Fruit fly (Drosophila melanogaster): ENCODE data around the gene CG4042.

CG4042 gene

dm6 chr3L:20785742-20786427 is 14.6 kb upstream of the CG4042 start, which contains the start of gene Pcif1:
Gene Pcif1 (minus strand): TSS chr3L:20786197.
- TF ChIP-seq CG17612 (GFP tag; IDR thresholded peaks at IDR 0.05), result no peak
- TF ChIP-seq Med (GFP tag), result peak; percentile 82
- TF ChIP-seq H15 (GFP tag; IDR thresholded peaks at IDR 0.05), result no peak
- no peak for TF ChIP-seq CG16815 (GFP tag; optimal IDR thresholded peaks at IDR 0.05)
- no peak for TF ChIP-seq CG13624 (GFP tag; optimal IDR thresholded peaks at IDR 0.05)
- TF ChIP-seq CG9932 (GFP tag; IDR thresholded peaks at IDR 0.05), result peak; percentile 80
- TF ChIP-seq GATAe (GFP tag; conservative IDR thresholded peaks at IDR 0.05), result no peak
- peak; percentile 62 for TF ChIP-seq CG30020 (tag; optimal IDR thresholded peaks at IDR 0.05)
- no peak for TF ChIP-seq CG33213 (GFP tag; optimal IDR thresholded peaks at IDR 0.05)
- no peak for TF ChIP-seq br (optimal IDR thresholded peaks at IDR 0.05)
- TF ChIP-seq NFAT (GFP tag; IDR thresholded peaks at IDR 0.05), result peak; percentile 19; the same call in 1 of the 2 replicates
- TF ChIP-seq repo (GFP tag; optimal IDR thresholded peaks at IDR 0.05), result no peak
- no peak for TF ChIP-seq Neu2 (GFP tag; optimal IDR thresholded peaks at IDR 0.05; ENCODE audit: borderline replicate concordance)
- TF ChIP-seq CG3163 (GFP tag; optimal IDR thresholded peaks at IDR 0.05), result no peak
- peak; percentile 99 for TF ChIP-seq tna (GFP tag; IDR thresholded peaks at IDR 0.05; ENCODE audit: partially characterized antibody)
- no peak for TF ChIP-seq dan (GFP tag; IDR thresholded peaks at IDR 0.05)
- TF ChIP-seq CG34224 (GFP tag; IDR thresholded peaks at IDR 0.05; ENCODE audit: partially characterized antibody), result peak; percentile 99
- no peak for TF ChIP-seq Hsf (GFP tag; optimal IDR thresholded peaks at IDR 0.05)
- TF ChIP-seq Atf6 (GFP tag; IDR thresholded peaks at IDR 0.05), result no peak
- TF ChIP-seq nerfin-1 (tag; optimal IDR thresholded peaks at IDR 0.05), result peak; percentile 53
- TF ChIP-seq Jarid2 (GFP tag; optimal IDR thresholded peaks at IDR 0.05), result peak; percentile 10
- no peak for TF ChIP-seq tio (GFP tag; optimal IDR thresholded peaks at IDR 0.05)
- TF ChIP-seq danr (GFP tag; IDR thresholded peaks at IDR 0.05), result no peak
- peak; percentile 65 for TF ChIP-seq CG1603 (tag; optimal IDR thresholded peaks at IDR 0.05)
- TF ChIP-seq Dbx (GFP tag; IDR thresholded peaks at IDR 0.05), result peak; percentile 76; the same call in 2 of the 3 replicates
- no peak for TF ChIP-seq tll (GFP tag; optimal IDR thresholded peaks at IDR 0.05)
- no peak for TF ChIP-seq H2.0 (GFP tag; IDR thresholded peaks at IDR 0.05)
- TF ChIP-seq CG17912 (GFP tag; optimal IDR thresholded peaks at IDR 0.05), result no peak
- TF ChIP-seq pho (GFP tag; optimal IDR thresholded peaks at IDR 0.05), result no peak
- TF ChIP-seq CG34376 (GFP tag; optimal IDR thresholded peaks at IDR 0.05), result peak; percentile 32
- TF ChIP-seq Stat92E (GFP tag; optimal IDR thresholded peaks at IDR 0.05), result no peak
- peak; percentile 66 for TF ChIP-seq MBD-R2 (GFP tag; IDR thresholded peaks at IDR 0.05)
- no peak for TF ChIP-seq CG11456 (GFP tag; IDR thresholded peaks at IDR 0.05)
- peak; percentile 99 for TF ChIP-seq zen2 (GFP tag; IDR thresholded peaks at IDR 0.05; ENCODE audit: partially characterized antibody)
- TF ChIP-seq CG17829 (tag; optimal IDR thresholded peaks at IDR 0.05), result peak; percentile 64
- TF ChIP-seq CG8765 (GFP tag; IDR thresholded peaks at IDR 0.05), result 0 out of 2 replicates have a peak, but pooled peaks have one; percentile 9
- TF ChIP-seq ato (GFP tag; IDR thresholded peaks at IDR 0.05; ENCODE audit: partially characterized antibody), result peak; percentile 99
- TF ChIP-seq ap (GFP tag; IDR thresholded peaks at IDR 0.05), result no peak
- TF ChIP-seq sqz (GFP tag; optimal IDR thresholded peaks at IDR 0.05), result no peak
- peak; percentile 18; the same call in 1 of the 2 replicates for TF ChIP-seq Xrp1 (GFP tag; IDR thresholded peaks at IDR 0.05)
- TF ChIP-seq CG6854 (GFP tag; optimal IDR thresholded peaks at IDR 0.05), result peak; percentile 37
- peak; percentile 78 for TF ChIP-seq CG2116 (GFP tag; optimal IDR thresholded peaks at IDR 0.05)
- TF ChIP-seq Mes4 (GFP tag; optimal IDR thresholded peaks at IDR 0.05), result no peak
- 0 out of 2 replicates have a peak, but pooled peaks have one; percentile 57 for TF ChIP-seq sob (GFP tag; IDR thresholded peaks at IDR 0.05)
- peak; percentile 16; the same call in 1 of the 2 replicates for TF ChIP-seq CG32532 (GFP tag; IDR thresholded peaks at IDR 0.05)
- peak; percentile 11 for TF ChIP-seq CG12391 (tag; optimal IDR thresholded peaks at IDR 0.05)
- peak; percentile 3 for TF ChIP-seq Sox100B (GFP tag; optimal IDR thresholded peaks at IDR 0.05)
- no peak for TF ChIP-seq ATbp (GFP tag; optimal IDR thresholded peaks at IDR 0.05)
- TF ChIP-seq Ravus (GFP tag; IDR thresholded peaks at IDR 0.05), result no peak
- no peak for TF ChIP-seq mam (GFP tag; optimal IDR thresholded peaks at IDR 0.05)

Data from whole organism, embryonic.